Fruit fly (Drosophila melanogaster) whole organism, prepupa: ENCODE data around the gene Snx27.

Experiments used
- CG31627 ChIP-seq: fragments of 200-800 bp; sonication (Bioruptor generic); optimal IDR thresholded peaks from 3 replicates; lab custom pipeline; 2016; ENCODE audit warnings: missing biosample characterization, missing genetic modification characterization
- CG8119 ChIP-seq: fragments of 200-800 bp; sonication (Bioruptor generic); IDR thresholded peaks from 3 replicates; pipeline ENCODE4 v1.3.6; 2022; ENCODE audit warnings: missing biosample characterization, missing genetic modification characterization
- Eip93F ChIP-seq: fragments of 200-800 bp; sonication (Bioruptor generic); optimal IDR thresholded peaks from 2 replicates; lab custom pipeline; 2016; ENCODE audit warnings: missing biosample characterization, mild to moderate bottlenecking, missing genetic modification characterization
- Hr39 ChIP-seq: fragments of 200-800 bp; sonication (Bioruptor generic); optimal IDR thresholded peaks from 2 replicates; lab custom pipeline; 2016; ENCODE audit warnings: missing biosample characterization, missing genetic modification characterization
- OdsH ChIP-seq: fragments of 200-800 bp; sonication (Bioruptor generic); optimal IDR thresholded peaks from 3 replicates; lab custom pipeline; 2016; ENCODE audit warnings: missing biosample characterization, missing genetic modification characterization

- TF ChIP-seq Hr39 (GFP tag; lab: Kevin White, UChicago) (no peak), CG8119 (GFP tag; lab: Robert Waterston, UW) (peak; percentile 60; the same call in 1 of the 3 replicates), CG31627 (GFP tag; lab: Kevin White, UChicago) (no peak), OdsH (peak; percentile 32), Eip93F (no peak)
These were observed 19.3 kb downstream of the Snx27 start for dm6 chrX:5718476-5719012.
